Worm (Caenorhabditis elegans): ENCODE data around the gene eef-1A.1.
A peak's percentile ranks its signal among the peaks of the same experiment; 100 is the strongest.

Gene eef-1A.1

ce11 chrIII:6978875-6979274, 7.4 kb upstream of the eef-1A.1 start (continued):
- TF ChIP-seq saeg-2 (GFP tag; IDR thresholded peaks at IDR 0.05) = no peak

ce11 chrIII:6974952-6975351, 3.4 kb upstream of the eef-1A.1 start:
- TF ChIP-seq zfp-2 (tag; optimal IDR thresholded peaks at IDR 0.05) = no peak
- TF ChIP-seq dmd-8 (GFP tag; IDR thresholded peaks at IDR 0.05) = no peak
- no peak for TF ChIP-seq hif-1 (tag; optimal IDR thresholded peaks at IDR 0.05)
- TF ChIP-seq spr-1 (tag; optimal IDR thresholded peaks at IDR 0.05) = no peak
- no peak for TF ChIP-seq Y105C5A.15 (GFP tag; IDR thresholded peaks at IDR 0.05)
- TF ChIP-seq pha-4 (GFP tag; IDR thresholded peaks at IDR 0.05) = no peak
- no peak for TF ChIP-seq pha-4 (tag; optimal IDR thresholded peaks at IDR 0.05)
- TF ChIP-seq mdl-1 (tag; optimal IDR thresholded peaks at IDR 0.05) = no peak
- no peak for TF ChIP-seq nhr-42 (GFP tag; IDR thresholded peaks at IDR 0.05)
- TF ChIP-seq lsy-2 (tag; optimal IDR thresholded peaks at IDR 0.05) = no peak
- TF ChIP-seq hlh-30 (tag; optimal IDR thresholded peaks at IDR 0.05; ENCODE audit: insufficient read depth) = no peak

ce11 chrIII:6973682-6974081, 2.2 kb upstream of the eef-1A.1 start, which contains the start of gene F31E3.2:
TSS of gene F31E3.2 (plus strand) at chrIII:6973982.
- TF ChIP-seq lsy-2 (tag; optimal IDR thresholded peaks at IDR 0.05) (peak in 1 of 2 experiments; percentile 43), hlh-11 (tag; optimal IDR thresholded peaks at IDR 0.05) (no peak)

ce11 chrIII:6970744-6971143, 768 bp downstream of the eef-1A.1 start:
- TF ChIP-seq snpc-1.2 (GFP tag; IDR thresholded peaks at IDR 0.05) (peak; percentile 58), nhr-41 (GFP tag; IDR thresholded peaks at IDR 0.05) (no peak), set-16 (GFP tag; IDR thresholded peaks at IDR 0.05) (peak; percentile 51), Y75B8A.6 (GFP tag; IDR thresholded peaks at IDR 0.05) (no peak), ceh-82 (tag; optimal IDR thresholded peaks at IDR 0.05) (no peak), zag-1 (tag; optimal IDR thresholded peaks at IDR 0.05) (no peak)

- TF ChIP-seq ceh-62 (tag; optimal IDR thresholded peaks at IDR 0.05) (no peak), saeg-2 (GFP tag; IDR thresholded peaks at IDR 0.05) (no peak), lin-15B (tag; optimal IDR thresholded peaks at IDR 0.05) (no peak), lin-39 (tag; optimal IDR thresholded peaks at IDR 0.05) (no peak), arid-1 (GFP tag; conservative IDR thresholded peaks at IDR 0.05) (peak; percentile 76), hmg-1.1 (GFP tag; IDR thresholded peaks at IDR 0.05) (no peak), mdl-1 (tag; optimal IDR thresholded peaks at IDR 0.05) (no peak), ztf-7 (tag; optimal IDR thresholded peaks at IDR 0.05) (no peak), unc-130 (GFP tag; optimal IDR thresholded peaks at IDR 0.05) (peak; percentile 76), R02D3.7 (tag; optimal IDR thresholded peaks at IDR 0.05) (peak; percentile 25), tra-1 (GFP tag; IDR thresholded peaks at IDR 0.05) (peak; percentile 28; the same call in 1 of the 2 replicates), daf-16 (GFP tag; optimal IDR thresholded peaks at IDR 0.05) (no peak), daf-16 (tag; optimal IDR thresholded peaks at IDR 0.05) (peak; percentile 14), Y5F2A.4 (GFP tag; optimal IDR thresholded peaks at IDR 0.05) (peak; percentile 44), F26F4.8 (GFP tag; conservative IDR thresholded peaks at IDR 0.05) (no peak), spr-1 (tag; optimal IDR thresholded peaks at IDR 0.05) (no peak), ceh-20 (GFP tag; IDR thresholded peaks at IDR 0.05) (no peak), F10B5.3 (tag; optimal IDR thresholded peaks at IDR 0.05) (no peak), lim-7 (GFP tag; IDR thresholded peaks at IDR 0.05) (peak; percentile 6; the same call in 1 of the 2 replicates), fkh-10 (GFP tag; optimal IDR thresholded peaks at IDR 0.05) (no peak), zag-1 (tag; optimal IDR thresholded peaks at IDR 0.05) (no peak), ceh-44 (GFP tag; IDR thresholded peaks at IDR 0.05) (no peak), mxl-3 (GFP tag; optimal IDR thresholded peaks at IDR 0.05) (no peak), F49E8.2 (tag; optimal IDR thresholded peaks at IDR 0.05; ENCODE audit: borderline replicate concordance) (peak; percentile 90), nhr-77 (tag; optimal IDR thresholded peaks at IDR 0.05) (no peak), lin-1 (GFP tag; IDR thresholded peaks at IDR 0.05) (peak; percentile 27; the same call in 1 of the 2 replicates), nhr-25 (tag; optimal IDR thresholded peaks at IDR 0.05; ENCODE audit: borderline replicate concordance, insufficient read depth) (no peak), ces-1 (GFP tag; optimal IDR thresholded peaks at IDR 0.05) (no peak), pqm-1 (tag; optimal IDR thresholded peaks at IDR 0.05) (no peak)
Measured at ce11 chrIII:6969781-6970342, 1.6 kb downstream of the eef-1A.1 start.
